Worm (Caenorhabditis elegans): ENCODE results near the gene usp-4.

DNA sequence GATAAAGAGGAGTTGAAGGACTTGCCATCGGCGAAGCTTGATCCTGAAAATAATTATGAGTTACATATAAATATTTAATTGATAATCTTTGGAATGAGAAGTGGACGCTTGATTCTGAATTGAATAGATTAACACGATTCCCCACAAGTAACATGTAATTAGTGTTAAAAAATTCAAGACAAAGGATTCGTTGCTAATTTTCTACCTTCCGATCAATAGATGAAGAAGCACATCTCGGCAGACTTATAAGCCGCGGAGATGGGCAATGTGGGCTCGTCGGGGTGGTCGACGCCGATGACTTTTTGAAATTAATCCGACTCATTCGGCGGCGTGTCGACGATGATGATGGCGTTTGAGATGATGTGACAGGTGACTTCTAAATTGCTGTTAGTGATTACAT is 10.0 kb upstream of the usp-4 start:
- TF ChIP-seq aly-2 (tag; optimal IDR thresholded peaks at IDR 0.05) (no peak), nhr-77 (tag; optimal IDR thresholded peaks at IDR 0.05) (no peak), fkh-10 (GFP tag; optimal IDR thresholded peaks at IDR 0.05) (no peak), nhr-11 (tag; optimal IDR thresholded peaks at IDR 0.05) (no peak), skn-1 (tag; optimal IDR thresholded peaks at IDR 0.05) (no peak), nhr-67 (tag; optimal IDR thresholded peaks at IDR 0.05) (no peak), unc-39 (tag; optimal IDR thresholded peaks at IDR 0.05) (no peak), nfya-1 (tag; optimal IDR thresholded peaks at IDR 0.05; ENCODE audit: insufficient read depth) (no peak), nhr-28 (tag; optimal IDR thresholded peaks at IDR 0.05) (no peak), pqm-1 (tag; optimal IDR thresholded peaks at IDR 0.05) (no peak), tbx-2 (tag; optimal IDR thresholded peaks at IDR 0.05) (no peak), pha-4 (tag; optimal IDR thresholded peaks at IDR 0.05) (no peak)

All from whole organism, L3 larva.